Fruit fly (Drosophila melanogaster) whole organism, embryonic: ENCODE data around the gene CG42554.

Experiments used
- Aef1 ChIP-seq: fragments of 200-800 bp; sonication (Bioruptor generic); IDR thresholded peaks from 3 replicates; pipeline ENCODE4 v1.3.6; 2022; ENCODE audit warnings: missing biosample characterization, missing genetic modification characterization
- CG1024 ChIP-seq: fragments of 200-800 bp; sonication (Bioruptor generic); IDR thresholded peaks from 2 replicates; pipeline ENCODE4 v1.3.6; 2022; ENCODE audit warnings: missing biosample characterization, missing genetic modification characterization
- CG11456 ChIP-seq: fragments of 200-800 bp; sonication (Bioruptor generic); IDR thresholded peaks from 3 replicates; pipeline ENCODE4 v1.3.6; 2022; ENCODE audit warnings: missing biosample characterization, missing genetic modification characterization
- CG12744 ChIP-seq: fragments of 200-800 bp; sonication (Bioruptor generic); optimal IDR thresholded peaks from 2 replicates; lab custom pipeline; 2016; ENCODE audit warnings: missing biosample characterization, missing genetic modification characterization
- CG14441 ChIP-seq: fragments of 200-800 bp; sonication (Bioruptor generic); IDR thresholded peaks from 2 replicates; pipeline ENCODE4 v1.3.6; 2022; ENCODE audit warnings: missing biosample characterization, missing genetic modification characterization
- CG15514 ChIP-seq: fragments of 200-800 bp; sonication (Bioruptor generic); optimal IDR thresholded peaks from 3 replicates; lab custom pipeline; 2017; ENCODE audit warnings: missing biosample characterization, missing genetic modification characterization, mild to moderate bottlenecking, moderate library complexity, missing genetic modification reagents
- CG18011 ChIP-seq: fragments of 200-800 bp; sonication (Bioruptor generic); optimal IDR thresholded peaks from 2 replicates; lab custom pipeline; 2017; ENCODE audit warnings: missing biosample characterization, missing genetic modification characterization, mild to moderate bottlenecking, moderate library complexity, missing genotype
- CG18599 ChIP-seq: fragments of 200-800 bp; sonication (Bioruptor generic); optimal IDR thresholded peaks from 3 replicates; lab custom pipeline; 2017; ENCODE audit warnings: missing biosample characterization, missing genetic modification characterization, mild to moderate bottlenecking, moderate library complexity, missing genetic modification reagents
- CG2875 ChIP-seq: fragments of 200-800 bp; sonication (Bioruptor generic); optimal IDR thresholded peaks from 2 replicates; lab custom pipeline; 2017; ENCODE audit warnings: missing biosample characterization, mild to moderate bottlenecking, missing genetic modification characterization, missing genetic modification reagents
- CG30403 ChIP-seq: fragments of 200-800 bp; sonication (Bioruptor generic); optimal IDR thresholded peaks from 3 replicates; lab custom pipeline; 2016; ENCODE audit warnings: missing biosample characterization, missing genetic modification characterization
- CG32772 ChIP-seq: fragments of 200-800 bp; sonication (Bioruptor generic); IDR thresholded peaks from 2 replicates; pipeline ENCODE4 v1.3.6; 2022; ENCODE audit warnings: missing biosample characterization, missing genetic modification characterization
- CG33213 ChIP-seq: fragments of 200-800 bp; sonication (Bioruptor generic); optimal IDR thresholded peaks from 3 replicates; lab custom pipeline; 2016; ENCODE audit warnings: missing biosample characterization, missing genetic modification characterization
- CG4328 ChIP-seq: fragments of 200-800 bp; sonication (Bioruptor generic); optimal IDR thresholded peaks from 3 replicates; lab custom pipeline; 2017; ENCODE audit warnings: missing biosample characterization, missing genetic modification reagents, missing genetic modification characterization
- CG4360 ChIP-seq: fragments of 200-800 bp; sonication (Bioruptor generic); IDR thresholded peaks from 2 replicates; pipeline ENCODE4 v1.3.6; 2022; ENCODE audit warnings: missing biosample characterization, missing genetic modification characterization
- CG4617 ChIP-seq: fragments of 200-800 bp; sonication (Bioruptor generic); optimal IDR thresholded peaks from 3 replicates; lab custom pipeline; 2016; ENCODE audit warnings: missing biosample characterization, missing genetic modification characterization, borderline replicate concordance
- CG4854 ChIP-seq: fragments of 200-800 bp; sonication (Bioruptor generic); optimal IDR thresholded peaks from 2 replicates; lab custom pipeline; 2016; ENCODE audit warnings: missing biosample characterization, missing genetic modification characterization, inconsistent platforms
- CG6254 ChIP-seq: fragments of 200-800 bp; sonication (Bioruptor generic); optimal IDR thresholded peaks from 3 replicates; lab custom pipeline; 2017; ENCODE audit warnings: mild to moderate bottlenecking, missing biosample characterization, missing genetic modification reagents, missing genetic modification characterization
- CG7372 ChIP-seq: fragments of 200-800 bp; sonication (Bioruptor generic); IDR thresholded peaks from 2 replicates; pipeline ENCODE4 v1.3.6; 2022; ENCODE audit warnings: missing biosample characterization, missing genetic modification characterization
- CG8388 ChIP-seq: fragments of 200-800 bp; sonication (Bioruptor generic); optimal IDR thresholded peaks from 2 replicates; lab custom pipeline; 2019; ENCODE audit warnings: missing biosample characterization, mild to moderate bottlenecking, missing genetic modification characterization, moderate library complexity
- CG8478 ChIP-seq: fragments of >200 bp; optimal IDR thresholded peaks from 2 replicates; lab custom pipeline; 2018
- Dek ChIP-seq: fragments of 200-800 bp; sonication (Bioruptor generic); optimal IDR thresholded peaks from 3 replicates; lab custom pipeline; 2019; ENCODE audit warnings: missing biosample characterization, mild to moderate bottlenecking, missing genetic modification characterization, moderate library complexity
- Doc3 ChIP-seq: fragments of 200-800 bp; sonication (Bioruptor generic); IDR thresholded peaks from 3 replicates; pipeline ENCODE4 v1.3.6; 2022; ENCODE audit warnings: missing biosample characterization, missing genetic modification characterization; ENCODE audit not compliant: partially characterized antibody
- Ets65A ChIP-seq: fragments of 200-800 bp; sonication (Bioruptor generic); peaks from one replicate; lab custom pipeline; 2016; ENCODE audit warnings: missing biosample characterization, missing genetic modification characterization
- Hr3 ChIP-seq: fragments of 200-800 bp; sonication (Bioruptor generic); optimal IDR thresholded peaks from 3 replicates; lab custom pipeline; 2016; ENCODE audit warnings: missing biosample characterization, missing genetic modification characterization
- MESR4 ChIP-seq: fragments of 200-800 bp; sonication (Bioruptor generic); optimal IDR thresholded peaks from 2 replicates; lab custom pipeline; 2018; ENCODE audit warnings: missing biosample characterization, mild to moderate bottlenecking, missing genetic modification characterization, moderate library complexity
- Med ChIP-seq: fragments of 200-800 bp; sonication (Bioruptor generic); peaks from one replicate; lab custom pipeline; 2016; ENCODE audit warnings: missing biosample characterization, missing genetic modification characterization, mild to moderate bottlenecking, inconsistent platforms, moderate library complexity
- Nf-YB ChIP-seq: fragments of 200-800 bp; sonication (Bioruptor generic); optimal IDR thresholded peaks from 3 replicates; lab custom pipeline; 2019; ENCODE audit warnings: missing biosample characterization, mild to moderate bottlenecking, missing genetic modification characterization, moderate library complexity
- Taf1 ChIP-seq: fragments of 200-800 bp; sonication (Bioruptor generic); IDR thresholded peaks from 2 replicates; pipeline ENCODE4 v1.3.6; 2022; ENCODE audit warnings: missing biosample characterization, missing genetic modification characterization
- ato ChIP-seq: fragments of 200-800 bp; sonication (Bioruptor generic); IDR thresholded peaks from 2 replicates; pipeline ENCODE4 v1.3.6; 2022; ENCODE audit warnings: missing biosample characterization, missing genetic modification characterization; ENCODE audit not compliant: partially characterized antibody
- bcd ChIP-seq: fragments of 200-800 bp; sonication (Bioruptor generic); optimal IDR thresholded peaks from 2 replicates; lab custom pipeline; 2017; ENCODE audit warnings: missing biosample characterization, mild to moderate bottlenecking, missing genetic modification characterization
- cg ChIP-seq: fragments of 200-800 bp; sonication (Bioruptor generic); optimal IDR thresholded peaks from 3 replicates; lab custom pipeline; 2019; ENCODE audit warnings: missing biosample characterization, mild to moderate bottlenecking, missing genetic modification characterization, moderate library complexity
- cwo ChIP-seq: fragments of 200-800 bp; sonication (Bioruptor generic); optimal IDR thresholded peaks from 3 replicates; lab custom pipeline; 2017; ENCODE audit warnings: missing biosample characterization, missing genetic modification characterization, mild to moderate bottlenecking, moderate library complexity, missing genetic modification reagents
- dimm ChIP-seq: fragments of 200-800 bp; sonication (Bioruptor generic); IDR thresholded peaks from 2 replicates; pipeline ENCODE4 v1.3.6; 2022; ENCODE audit warnings: missing biosample characterization, missing genetic modification characterization
- dmrt99B ChIP-seq: fragments of 200-800 bp; sonication (Bioruptor generic); optimal IDR thresholded peaks from 2 replicates; lab custom pipeline; 2018; ENCODE audit warnings: missing biosample characterization, mild to moderate bottlenecking, missing genetic modification characterization, moderate library complexity
- en ChIP-seq: fragments of 200-800 bp; sonication (Bioruptor generic); optimal IDR thresholded peaks from 2 replicates; lab custom pipeline; 2016; ENCODE audit warnings: missing biosample characterization, missing genetic modification characterization
- fru ChIP-seq: fragments of >200 bp; optimal IDR thresholded peaks from 2 replicates; lab custom pipeline; 2017
- gce ChIP-seq: fragments of 200-800 bp; sonication (Bioruptor generic); IDR thresholded peaks from 3 replicates; pipeline ENCODE4 v1.3.6; 2022; ENCODE audit warnings: missing biosample characterization, missing genetic modification characterization
- gcm ChIP-seq: fragments of 200-800 bp; sonication (Bioruptor generic); optimal IDR thresholded peaks from 2 replicates; lab custom pipeline; 2019; ENCODE audit warnings: missing biosample characterization, mild to moderate bottlenecking, missing genetic modification characterization, moderate library complexity
- grau ChIP-seq: fragments of 200-800 bp; optimal IDR thresholded peaks from 3 replicates; lab custom pipeline; 2019; ENCODE audit warnings: missing biosample characterization, mild to moderate bottlenecking, missing genetic modification characterization, moderate library complexity
- ham ChIP-seq: fragments of 200-800 bp; sonication (Bioruptor generic); IDR thresholded peaks from 2 replicates; pipeline ENCODE4 v1.3.6; 2022; ENCODE audit warnings: missing biosample characterization, missing genetic modification characterization
- inv ChIP-seq: fragments of 200-800 bp; sonication (Bioruptor generic); IDR thresholded peaks from 2 replicates; pipeline ENCODE4 v1.3.6; 2022; ENCODE audit warnings: missing biosample characterization, missing genetic modification characterization; ENCODE audit not compliant: partially characterized antibody
- jing ChIP-seq: fragments of 200-800 bp; sonication (Bioruptor generic); optimal IDR thresholded peaks from 2 replicates; lab custom pipeline; 2018; ENCODE audit warnings: missing biosample characterization, mild to moderate bottlenecking, missing genetic modification characterization
- knrl ChIP-seq: fragments of 200-800 bp; sonication (Bioruptor generic); IDR thresholded peaks from 3 replicates; pipeline ENCODE4 v1.3.6; 2022; ENCODE audit warnings: missing biosample characterization, missing genetic modification characterization; ENCODE audit not compliant: partially characterized antibody
- nerfin-1 ChIP-seq: fragments of 200-800 bp; sonication (Bioruptor generic); optimal IDR thresholded peaks from 3 replicates; lab custom pipeline; 2019; ENCODE audit warnings: missing biosample characterization, mild to moderate bottlenecking, missing genetic modification characterization, moderate library complexity
- odd ChIP-seq: fragments of 200-800 bp; sonication (Bioruptor generic); optimal IDR thresholded peaks from 2 replicates; lab custom pipeline; 2017; ENCODE audit warnings: missing biosample characterization, mild to moderate bottlenecking, missing genetic modification characterization
- pan ChIP-seq, 4 experiments: fragments of >200 bp in 3 of 4; fragments of 200-800 bp in 1 of 4; sonication (Bioruptor generic) in 1 of 4; optimal IDR thresholded peaks in 3 of 4; IDR thresholded peaks in 1 of 4; 2 replicates each; pipeline versions ENCODE4 v1.3.6 to Lab custom; 2017 to 2022; ENCODE audit warnings: missing biosample characterization in 2 of 4, missing genetic modification characterization in 2 of 4, mixed read lengths in 1 of 4
- slbo ChIP-seq: fragments of 200-800 bp; sonication (Bioruptor generic); IDR thresholded peaks from 2 replicates; pipeline ENCODE4 v1.3.6; 2022; ENCODE audit warnings: missing biosample characterization, missing genetic modification characterization
- slp2 ChIP-seq: fragments of 200-800 bp; sonication (Bioruptor generic); optimal IDR thresholded peaks from 2 replicates; lab custom pipeline; 2016; ENCODE audit warnings: missing biosample characterization, missing genetic modification characterization
- trh ChIP-seq: fragments of 200-800 bp; sonication (Bioruptor generic); optimal IDR thresholded peaks from 2 replicates; lab custom pipeline; 2016; ENCODE audit warnings: missing biosample characterization, missing genetic modification characterization
- ttk ChIP-seq: fragments of 200-800 bp; sonication (Bioruptor generic); IDR thresholded peaks from 2 replicates; pipeline ENCODE4 v2.1.2; 2022; ENCODE audit warnings: missing biosample characterization, missing genetic modification characterization

CG42554 gene

dm6 chr3L:884239-884638 lies 48.8 kb downstream of the CG42554 start (continued):
- no peak for TF ChIP-seq inv (GFP tag; lab: Robert Waterston, UW)
- no peak for TF ChIP-seq CG2875
- TF ChIP-seq dimm (GFP tag; lab: Robert Waterston, UW), result no peak
- no peak for TF ChIP-seq CG4328 (GFP tag; lab: Kevin White, UChicago)
- no peak for TF ChIP-seq CG4360 (GFP tag; lab: Robert Waterston, UW)
- no peak for TF ChIP-seq ttk (GFP tag; lab: Robert Waterston, UW)
- no peak for TF ChIP-seq nerfin-1 (tag; lab: Kevin White, UChicago)
- no peak for TF ChIP-seq CG12744 (GFP tag; lab: Kevin White, UChicago)
- no peak for TF ChIP-seq slbo
- no peak for TF ChIP-seq odd (GFP tag; lab: Kevin White, UChicago)
- TF ChIP-seq cwo, result no peak
- no peak for TF ChIP-seq Doc3 (GFP tag; lab: Robert Waterston, UW)
- no peak for TF ChIP-seq CG4854 (GFP tag; lab: Kevin White, UChicago)
- TF ChIP-seq CG14441, result no peak
- no peak for TF ChIP-seq Dek (tag; lab: Kevin White, UChicago)
- TF ChIP-seq CG18599, result peak; percentile 66
- TF ChIP-seq CG15514, result no peak
- TF ChIP-seq CG8388 (GFP tag; lab: Kevin White, UChicago), result no peak
- no peak for TF ChIP-seq cg (GFP tag; lab: Kevin White, UChicago)
- TF ChIP-seq CG4617 (GFP tag; lab: Kevin White, UChicago), result no peak
- no peak for TF ChIP-seq CG32772
- no peak for TF ChIP-seq knrl (GFP tag; lab: Robert Waterston, UW)
- TF ChIP-seq bcd (GFP tag; lab: Kevin White, UChicago), result no peak
- no peak for TF ChIP-seq ham (GFP tag; lab: Robert Waterston, UW)
- no peak for TF ChIP-seq CG33213 (GFP tag; lab: Kevin White, UChicago)
- no peak for TF ChIP-seq gce (GFP tag; lab: Robert Waterston, UW)
- TF ChIP-seq MESR4 (GFP tag; lab: Kevin White, UChicago), result no peak
- peak; percentile 40; the same call in 1 of the 3 replicates for TF ChIP-seq Aef1
- no peak for TF ChIP-seq jing
- TF ChIP-seq Taf1, result peak; percentile 7; the same call in 1 of the 2 replicates
- TF ChIP-seq en (GFP tag; lab: Kevin White, UChicago), result no peak
- 0 out of 3 replicates have a peak, but pooled peaks have one; percentile 4 for TF ChIP-seq CG11456 (GFP tag; lab: Robert Waterston, UW)
- TF ChIP-seq CG1024 (GFP tag; lab: Robert Waterston, UW), result no peak
- TF ChIP-seq pan (optimal IDR thresholded peaks at IDR 0.05; lab: Kevin White, UChicago), result no peak
- peak in 1 of 2 experiments; percentile 27 for TF ChIP-seq pan (GFP tag; optimal IDR thresholded peaks at IDR 0.05 in 1 of 2, IDR thresholded peaks at IDR 0.05 in 1 of 2)
- TF ChIP-seq CG18011, result no peak
- TF ChIP-seq CG30403 (GFP tag; lab: Kevin White, UChicago), result no peak
- TF ChIP-seq grau, result no peak
- no peak for TF ChIP-seq fru (lab: Kevin White, UChicago)
- no peak for TF ChIP-seq Hr3
- no peak for TF ChIP-seq Nf-YB (GFP tag; lab: Kevin White, UChicago)

dm6 chr3L:885006-885405 lies 49.5 kb downstream of the CG42554 start:
- TF ChIP-seq ato (GFP tag; lab: Robert Waterston, UW) (no peak), trh (no peak), CG8478 (lab: Kevin White, UChicago) (no peak), CG7372 (GFP tag; lab: Robert Waterston, UW) (0 out of 2 replicates have a peak, but pooled peaks have one; percentile 50), en (GFP tag; lab: Kevin White, UChicago) (no peak), dmrt99B (tag; lab: Kevin White, UChicago) (no peak), CG6254 (no peak), slp2 (GFP tag; lab: Kevin White, UChicago) (no peak), gcm (peak; percentile 9), pan (optimal IDR thresholded peaks at IDR 0.05; lab: Kevin White, UChicago) (no peak), pan (GFP tag; optimal IDR thresholded peaks at IDR 0.05 in 1 of 2, IDR thresholded peaks at IDR 0.05 in 1 of 2) (no peak), Ets65A (peak; percentile 10), Med (peak; percentile 20)
